Worm (Caenorhabditis elegans): ENCODE data around the gene tsp-21.

tsp-21 gene

DNA sequence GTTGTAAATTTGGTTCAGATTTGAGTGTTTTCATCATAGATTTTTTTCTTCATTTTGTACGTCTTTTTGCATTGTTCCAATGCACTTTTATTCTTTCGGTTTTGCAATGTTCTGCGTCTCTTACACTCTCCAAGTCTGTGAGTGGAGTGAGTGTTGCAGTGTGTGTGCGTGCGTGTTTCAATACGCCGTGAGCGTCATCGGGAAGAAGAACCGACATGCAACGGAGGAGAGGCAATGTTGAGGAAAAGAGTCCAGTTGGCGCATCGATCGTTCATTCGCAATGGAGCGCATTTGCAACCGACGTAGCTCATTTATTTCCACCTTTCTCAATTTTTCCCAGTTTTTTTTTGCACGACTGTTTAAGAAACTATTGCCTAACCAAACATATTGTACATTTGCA lies 26.4 kb downstream of the tsp-21 start, which contains the start of gene ZC506.1 (continued):
- TF ChIP-seq C17E4.6 (GFP tag; IDR thresholded peaks at IDR 0.05) = peak; percentile 62; the same call in 1 of the 2 replicates
- TF ChIP-seq T07F8.4 (tag; optimal IDR thresholded peaks at IDR 0.05) = no peak
- peak; percentile 99 for TF ChIP-seq mcd-1 (GFP tag; IDR thresholded peaks at IDR 0.05)
- no peak for TF ChIP-seq Y53F4B.3 (GFP tag; IDR thresholded peaks at IDR 0.05)
- no peak for TF ChIP-seq T26A5.8 (tag; optimal IDR thresholded peaks at IDR 0.05)
- peak; percentile 60; the same call in 1 of the 2 replicates for TF ChIP-seq lin-26 (GFP tag; IDR thresholded peaks at IDR 0.05)
- TF ChIP-seq pbrm-1 (GFP tag; IDR thresholded peaks at IDR 0.05) = peak; percentile 90
- no peak for TF ChIP-seq ztf-6 (GFP tag; IDR thresholded peaks at IDR 0.05)
- 0 out of 2 replicates have a peak, but pooled peaks have one; percentile 36 for TF ChIP-seq ceh-100 (GFP tag; IDR thresholded peaks at IDR 0.05)
- TF ChIP-seq madf-6 (GFP tag; IDR thresholded peaks at IDR 0.05) = no peak
- TF ChIP-seq nfyb-1 (GFP tag; IDR thresholded peaks at IDR 0.05) = peak; percentile 83
- TF ChIP-seq ceh-27 (GFP tag; optimal IDR thresholded peaks at IDR 0.05) = peak; percentile 94
- TF ChIP-seq egl-18 (GFP tag; IDR thresholded peaks at IDR 0.05) = no peak
- no peak for TF ChIP-seq F55B11.4 (tag; optimal IDR thresholded peaks at IDR 0.05; ENCODE audit: borderline replicate concordance, insufficient read depth)
- no peak for TF ChIP-seq mel-28 (tag; optimal IDR thresholded peaks at IDR 0.05; ENCODE audit: borderline replicate concordance)
- 0 out of 2 replicates have a peak, but pooled peaks have one; percentile 23 for TF ChIP-seq let-526 (GFP tag; IDR thresholded peaks at IDR 0.05)
- TF ChIP-seq F33H1.4 (GFP tag; IDR thresholded peaks at IDR 0.05) = no peak
- peak; percentile 82 for TF ChIP-seq madf-10 (tag; optimal IDR thresholded peaks at IDR 0.05)
- TF ChIP-seq F23B12.7 (tag; optimal IDR thresholded peaks at IDR 0.05; ENCODE audit: insufficient read depth) = peak; percentile 83
- peak; percentile 92 for TF ChIP-seq attf-5 (GFP tag; optimal IDR thresholded peaks at IDR 0.05)
- TF ChIP-seq snpc-4 (GFP tag; optimal IDR thresholded peaks at IDR 0.05) = no peak
- peak in 3 of 4 experiments; percentile 64 to 70 (median 64) for TF ChIP-seq snpc-4 (tag; optimal IDR thresholded peaks at IDR 0.05)
- peak; percentile 45; the same call in 1 of the 2 replicates for TF ChIP-seq cebp-1 (GFP tag; IDR thresholded peaks at IDR 0.05)
- peak; percentile 92 for TF ChIP-seq cebp-1 (tag; optimal IDR thresholded peaks at IDR 0.05)
- no peak for TF ChIP-seq xnd-1 (tag; optimal IDR thresholded peaks at IDR 0.05)
- TF ChIP-seq hlh-26 (GFP tag; conservative IDR thresholded peaks at IDR 0.05) = no peak
- peak; percentile 71 for TF ChIP-seq C06A6.2 (GFP tag; conservative IDR thresholded peaks at IDR 0.05)
- no peak for TF ChIP-seq F37B4.10 (GFP tag; IDR thresholded peaks at IDR 0.05)
- TF ChIP-seq Y53G8AR.9 (GFP tag; conservative IDR thresholded peaks at IDR 0.05) = peak; percentile 66; the same call in 1 of the 2 replicates
- TF ChIP-seq zfh-2 (GFP tag; conservative IDR thresholded peaks at IDR 0.05) = peak; percentile 89
- TF ChIP-seq sea-2 (GFP tag; IDR thresholded peaks at IDR 0.05) = no peak
- TF ChIP-seq hmg-1.2 (GFP tag; IDR thresholded peaks at IDR 0.05) = peak; percentile 84
- peak; percentile 63 for TF ChIP-seq tbp1 (GFP tag; optimal IDR thresholded peaks at IDR 0.05)
- peak; percentile 89 for TF ChIP-seq dox-1 (GFP tag; IDR thresholded peaks at IDR 0.05)
- peak; percentile 66 for TF ChIP-seq ZK185.1 (tag; optimal IDR thresholded peaks at IDR 0.05; ENCODE audit: poor library complexity, severe bottlenecking)
- TF ChIP-seq Y67H2A.10 (GFP tag; conservative IDR thresholded peaks at IDR 0.05) = peak; percentile 42; the same call in 1 of the 2 replicates

DNA sequence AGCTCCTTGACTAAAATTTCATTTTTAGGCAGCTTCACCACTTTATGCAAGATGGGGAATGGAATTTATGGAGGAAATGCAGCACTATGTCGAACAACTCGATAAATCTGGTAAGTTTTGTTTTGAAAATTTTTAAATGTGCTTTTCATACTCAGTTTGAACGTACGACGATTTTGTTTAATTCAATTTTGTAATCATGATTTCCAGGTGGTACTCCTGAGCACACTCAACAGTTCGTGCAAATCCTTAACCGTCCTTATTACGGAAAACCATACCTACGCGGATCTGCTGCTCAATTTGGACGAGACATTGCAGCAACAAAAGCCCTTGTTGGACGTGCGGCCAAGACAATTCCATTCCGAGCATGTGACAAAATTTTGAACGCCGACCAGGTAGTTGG lies 30.4 kb downstream of the tsp-21 start:
- TF ChIP-seq F33H1.4 (GFP tag; IDR thresholded peaks at IDR 0.05) (no peak), ztf-26 (tag; optimal IDR thresholded peaks at IDR 0.05) (no peak), dpff-1 (tag; optimal IDR thresholded peaks at IDR 0.05) (no peak), T26A5.8 (tag; optimal IDR thresholded peaks at IDR 0.05) (no peak), Y95B8A.8 (GFP tag; IDR thresholded peaks at IDR 0.05) (no peak), F57C9.4 (tag; optimal IDR thresholded peaks at IDR 0.05) (no peak), F37B4.10 (GFP tag; IDR thresholded peaks at IDR 0.05) (no peak), ceh-40 (GFP tag; IDR thresholded peaks at IDR 0.05) (no peak), B0019.2 (GFP tag; conservative IDR thresholded peaks at IDR 0.05) (no peak), nhr-27 (tag; optimal IDR thresholded peaks at IDR 0.05) (no peak), ekl-4 (GFP tag; IDR thresholded peaks at IDR 0.05) (no peak), T07F8.4 (tag; optimal IDR thresholded peaks at IDR 0.05) (no peak), hmg-1.2 (GFP tag; IDR thresholded peaks at IDR 0.05) (no peak), snpc-3.4 (tag; optimal IDR thresholded peaks at IDR 0.05) (no peak), somi-1 (GFP tag; optimal IDR thresholded peaks at IDR 0.05) (no peak), nhr-179 (tag; optimal IDR thresholded peaks at IDR 0.05) (no peak), ztf-6 (GFP tag; IDR thresholded peaks at IDR 0.05) (no peak), ccch-3 (GFP tag; optimal IDR thresholded peaks at IDR 0.05) (no peak), bed-1 (GFP tag; IDR thresholded peaks at IDR 0.05) (no peak)

All from whole organism, young adult.